Fruit fly (Drosophila melanogaster): ENCODE measurements around the gene Mccc1.

DNA sequence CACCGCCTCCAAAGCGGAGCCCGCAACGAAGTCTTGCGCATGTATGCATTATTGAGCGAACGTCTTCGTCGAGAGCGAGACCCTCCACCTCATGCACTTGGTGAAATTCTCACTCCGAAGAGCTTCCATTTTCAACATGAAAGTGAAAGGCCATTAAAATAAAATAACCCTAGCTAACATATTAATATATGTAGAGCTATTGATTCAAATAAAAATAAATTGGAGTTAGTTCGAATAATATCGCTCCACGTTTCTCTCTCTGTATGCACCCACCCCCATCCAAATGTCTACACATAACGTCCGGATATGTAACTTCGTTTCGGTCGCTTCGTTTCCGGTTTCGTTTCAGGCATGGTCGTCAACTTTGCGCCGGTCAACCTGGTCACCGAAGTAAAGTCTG is 52.4 kb downstream of the Mccc1 start:
- TF ChIP-seq bab1 (GFP tag; optimal IDR thresholded peaks at IDR 0.05) (no peak), kay (GFP tag; ENCODE audit: borderline replicate concordance) (no peak), Clk (GFP tag; optimal IDR thresholded peaks at IDR 0.05) (no peak), toe (GFP tag; optimal IDR thresholded peaks at IDR 0.05) (no peak)

All from whole organism, adult.